Fruit fly (Drosophila melanogaster): ENCODE measurements around the gene ppk31.
A peak's percentile ranks its signal among the peaks of the same experiment; 100 is the strongest.

Gene ppk31

dm6 chr3R:27131408-27131807 is 31.5 kb upstream of the ppk31 start (continued):
- TF ChIP-seq CG16863 (GFP tag; optimal IDR thresholded peaks at IDR 0.05) (no peak), oc (tag; optimal IDR thresholded peaks at IDR 0.05) (no peak), caup (GFP tag; optimal IDR thresholded peaks at IDR 0.05; ENCODE audit: severe bottlenecking) (peak; percentile 86), CG4854 (GFP tag; optimal IDR thresholded peaks at IDR 0.05) (no peak), CG33557 (GFP tag; optimal IDR thresholded peaks at IDR 0.05) (no peak), CG6683 (GFP tag; optimal IDR thresholded peaks at IDR 0.05) (peak; percentile 49), tup (GFP tag; optimal IDR thresholded peaks at IDR 0.05) (peak; percentile 4), eve (GFP tag; optimal IDR thresholded peaks at IDR 0.05) (no peak), z (GFP tag; IDR thresholded peaks at IDR 0.05) (no peak), Neu2 (GFP tag; optimal IDR thresholded peaks at IDR 0.05; ENCODE audit: borderline replicate concordance) (no peak), lov (optimal IDR thresholded peaks at IDR 0.05) (no peak), lov (GFP tag; IDR thresholded peaks at IDR 0.05) (no peak), Atf3 (GFP tag; optimal IDR thresholded peaks at IDR 0.05) (no peak), mirr (GFP tag; optimal IDR thresholded peaks at IDR 0.05) (peak; percentile 54), CG15269 (tag; optimal IDR thresholded peaks at IDR 0.05) (peak; percentile 7), maf-S (GFP tag; optimal IDR thresholded peaks at IDR 0.05) (peak; percentile 16), Stat92E (GFP tag; optimal IDR thresholded peaks at IDR 0.05) (no peak), CG2129 (GFP tag; IDR thresholded peaks at IDR 0.05; ENCODE audit: partially characterized antibody) (no peak), Dll (GFP tag; IDR thresholded peaks at IDR 0.05; ENCODE audit: partially characterized antibody) (no peak), esg (GFP tag; conservative IDR thresholded peaks at IDR 0.05) (no peak), fd102C (GFP tag; optimal IDR thresholded peaks at IDR 0.05) (no peak), CG33213 (GFP tag; optimal IDR thresholded peaks at IDR 0.05) (peak; percentile 19), CHES-1-like (GFP tag; optimal IDR thresholded peaks at IDR 0.05) (peak; percentile 49), Dip2 (GFP tag; IDR thresholded peaks at IDR 0.05) (no peak), CG32532 (GFP tag; IDR thresholded peaks at IDR 0.05) (peak; percentile 43; the same call in 1 of the 2 replicates), tx (GFP tag; optimal IDR thresholded peaks at IDR 0.05) (no peak), ham (GFP tag; IDR thresholded peaks at IDR 0.05) (no peak), CG11085 (GFP tag; IDR thresholded peaks at IDR 0.05) (peak; percentile 46; the same call in 1 of the 2 replicates), exex (tag; optimal IDR thresholded peaks at IDR 0.05) (peak; percentile 40), CG11247 (GFP tag; IDR thresholded peaks at IDR 0.05) (peak; percentile 48; the same call in 1 of the 2 replicates), nom (GFP tag; optimal IDR thresholded peaks at IDR 0.05) (no peak), Bgb (GFP tag; IDR thresholded peaks at IDR 0.05; ENCODE audit: partially characterized antibody) (no peak), ranshi (GFP tag; IDR thresholded peaks at IDR 0.05) (peak; percentile 9; the same call in 1 of the 2 replicates), slbo (GFP tag; IDR thresholded peaks at IDR 0.05) (no peak), phol (tag; optimal IDR thresholded peaks at IDR 0.05) (no peak), CG12104 (GFP tag; optimal IDR thresholded peaks at IDR 0.05) (no peak), MESR4 (GFP tag; optimal IDR thresholded peaks at IDR 0.05) (no peak), zfh2 (GFP tag; optimal IDR thresholded peaks at IDR 0.05) (peak; percentile 47), CG10209 (GFP tag; optimal IDR thresholded peaks at IDR 0.05) (peak; percentile 72), CG3065 (GFP tag; optimal IDR thresholded peaks at IDR 0.05) (no peak), CoRest (tag; optimal IDR thresholded peaks at IDR 0.05) (peak; percentile 1), CG31224 (GFP tag; IDR thresholded peaks at IDR 0.05) (peak; percentile 23; the same call in 1 of the 2 replicates), croc (GFP tag; conservative IDR thresholded peaks at IDR 0.05) (no peak), CG12219 (GFP tag; optimal IDR thresholded peaks at IDR 0.05) (peak; percentile 16), onecut (GFP tag; IDR thresholded peaks at IDR 0.05) (no peak; the same call in 1 of the 2 replicates), grau (tag; optimal IDR thresholded peaks at IDR 0.05) (peak; percentile 16), knrl (GFP tag; IDR thresholded peaks at IDR 0.05; ENCODE audit: partially characterized antibody) (no peak), CG10147 (GFP tag; optimal IDR thresholded peaks at IDR 0.05) (peak; percentile 51), CG3847 (GFP tag; IDR thresholded peaks at IDR 0.05) (no peak), HHEX (GFP tag; optimal IDR thresholded peaks at IDR 0.05) (peak; percentile 67)
